Fruit fly (Drosophila melanogaster): Measurements from ENCODE around the gene Wnt5.

The Wnt5 gene

DNA sequence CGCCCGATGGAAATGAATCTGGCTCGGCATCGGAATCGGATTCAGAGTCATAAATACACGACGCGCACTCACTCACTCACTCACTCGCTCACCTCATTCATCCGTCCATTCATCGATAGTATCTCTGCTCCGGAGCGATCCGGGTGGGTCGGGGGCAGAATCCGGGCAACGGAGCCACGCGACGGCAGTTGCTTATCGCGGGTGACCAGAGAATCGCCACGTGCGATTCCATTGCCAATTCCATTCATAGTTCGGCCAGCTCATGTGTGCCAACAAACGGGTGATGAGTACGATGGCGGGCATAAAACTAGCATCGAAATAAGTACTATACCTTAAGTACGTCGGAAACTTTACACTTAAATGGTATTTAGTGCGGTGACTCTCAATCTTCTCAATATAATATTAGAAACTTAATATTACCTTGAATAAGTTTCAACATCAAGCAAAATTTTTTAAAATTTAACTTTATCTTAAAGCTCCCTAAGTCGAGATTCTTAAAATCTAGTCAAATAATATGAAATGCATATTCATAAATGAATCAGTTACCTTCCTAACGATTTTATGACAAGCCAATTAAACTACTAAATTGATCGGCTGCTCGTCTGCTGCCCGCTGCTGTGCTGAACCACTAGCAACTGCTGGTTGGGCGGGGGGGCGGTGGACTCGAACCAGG is 19.5 kb upstream of the Wnt5 start (continued):
- TF ChIP-seq usp (GFP tag; optimal IDR thresholded peaks at IDR 0.05): no peak
- TF ChIP-seq h (optimal IDR thresholded peaks at IDR 0.05): no peak
- no peak for TF ChIP-seq knrl (GFP tag; IDR thresholded peaks at IDR 0.05; ENCODE audit: partially characterized antibody)
- TF ChIP-seq CG4617 (GFP tag; optimal IDR thresholded peaks at IDR 0.05; ENCODE audit: borderline replicate concordance): no peak
- TF ChIP-seq CG2202 (tag; optimal IDR thresholded peaks at IDR 0.05): no peak
- TF ChIP-seq Abd-B (GFP tag; optimal IDR thresholded peaks at IDR 0.05): peak; percentile 14
- peak; percentile 3 for TF ChIP-seq CG1603 (tag; optimal IDR thresholded peaks at IDR 0.05)
- no peak for TF ChIP-seq Dad (GFP tag; optimal IDR thresholded peaks at IDR 0.05)
- TF ChIP-seq Rx (GFP tag; IDR thresholded peaks at IDR 0.05): no peak
- peak; percentile 62 for TF ChIP-seq CG31441 (GFP tag; IDR thresholded peaks at IDR 0.05)
- TF ChIP-seq C15 (GFP tag; IDR thresholded peaks at IDR 0.05): no peak
- 0 out of 2 replicates have a peak, but pooled peaks have one; percentile 11 for TF ChIP-seq CG32767 (GFP tag; IDR thresholded peaks at IDR 0.05)
- TF ChIP-seq Sry-δ (GFP tag; optimal IDR thresholded peaks at IDR 0.05): no peak
- no peak for TF ChIP-seq Dbx (GFP tag; IDR thresholded peaks at IDR 0.05)
- no peak for TF ChIP-seq caup (GFP tag; optimal IDR thresholded peaks at IDR 0.05; ENCODE audit: severe bottlenecking)
- peak; percentile 48 for TF ChIP-seq CG30403 (GFP tag; optimal IDR thresholded peaks at IDR 0.05)
- TF ChIP-seq Nf-YB (GFP tag; optimal IDR thresholded peaks at IDR 0.05): peak; percentile 10
- no peak for TF ChIP-seq psq (GFP tag; optimal IDR thresholded peaks at IDR 0.05)
- TF ChIP-seq nau (GFP tag; optimal IDR thresholded peaks at IDR 0.05): peak; percentile 4
- TF ChIP-seq ara (GFP tag; IDR thresholded peaks at IDR 0.05): no peak
- TF ChIP-seq NfI (GFP tag; optimal IDR thresholded peaks at IDR 0.05): no peak
- TF ChIP-seq CG8359 (GFP tag; optimal IDR thresholded peaks at IDR 0.05; ENCODE audit: borderline replicate concordance): peak; percentile 40
- TF ChIP-seq CG11247 (GFP tag; IDR thresholded peaks at IDR 0.05): no peak
- no peak for TF ChIP-seq trh (GFP tag; optimal IDR thresholded peaks at IDR 0.05)
- no peak for TF ChIP-seq HmgZ (tag; optimal IDR thresholded peaks at IDR 0.05)
- TF ChIP-seq hb (GFP tag; IDR thresholded peaks at IDR 0.05; ENCODE audit: partially characterized antibody): no peak
- TF ChIP-seq Dll (GFP tag; IDR thresholded peaks at IDR 0.05; ENCODE audit: partially characterized antibody): no peak
- no peak for TF ChIP-seq ham (GFP tag; IDR thresholded peaks at IDR 0.05)
- TF ChIP-seq al (GFP tag; IDR thresholded peaks at IDR 0.05): no peak
- TF ChIP-seq dpn (GFP tag; optimal IDR thresholded peaks at IDR 0.05): no peak
- no peak for TF ChIP-seq tx (GFP tag; optimal IDR thresholded peaks at IDR 0.05)
- TF ChIP-seq seq (GFP tag; IDR thresholded peaks at IDR 0.05): no peak
- TF ChIP-seq CG7839 (tag; optimal IDR thresholded peaks at IDR 0.05): peak; percentile 53
- no peak for TF ChIP-seq CG16813 (GFP tag; IDR thresholded peaks at IDR 0.05; ENCODE audit: partially characterized antibody)
- TF ChIP-seq CG6175 (GFP tag; IDR thresholded peaks at IDR 0.05): no peak
- TF ChIP-seq BtbVII (GFP tag; optimal IDR thresholded peaks at IDR 0.05): peak; percentile 12
- TF ChIP-seq sug (tag; optimal IDR thresholded peaks at IDR 0.05): peak; percentile 43
- TF ChIP-seq ranshi (GFP tag; IDR thresholded peaks at IDR 0.05): no peak
- no peak for TF ChIP-seq CG12155 (GFP tag; optimal IDR thresholded peaks at IDR 0.05)
- TF ChIP-seq PHDP (tag; optimal IDR thresholded peaks at IDR 0.05): peak; percentile 25
- TF ChIP-seq toy (GFP tag; IDR thresholded peaks at IDR 0.05): no peak
- no peak for TF ChIP-seq CG34376 (GFP tag; optimal IDR thresholded peaks at IDR 0.05)
- TF ChIP-seq CG12071 (GFP tag; optimal IDR thresholded peaks at IDR 0.05): no peak
- TF ChIP-seq CG11456 (GFP tag; IDR thresholded peaks at IDR 0.05): peak; percentile 10; the same call in 1 of the 3 replicates
- no peak for TF ChIP-seq Dp (GFP tag; optimal IDR thresholded peaks at IDR 0.05)
- TF ChIP-seq CG3726 (GFP tag; IDR thresholded peaks at IDR 0.05): no peak
- TF ChIP-seq sd (tag; optimal IDR thresholded peaks at IDR 0.05): no peak
- TF ChIP-seq eve (GFP tag; optimal IDR thresholded peaks at IDR 0.05): no peak
- no peak for TF ChIP-seq Hr3 (GFP tag; optimal IDR thresholded peaks at IDR 0.05)
- no peak for TF ChIP-seq Atf3 (GFP tag; optimal IDR thresholded peaks at IDR 0.05)
- TF ChIP-seq mirr (GFP tag; optimal IDR thresholded peaks at IDR 0.05): no peak

All from whole organism, embryonic.